Fruit fly (Drosophila melanogaster) whole organism, embryonic: Measurements from ENCODE around the gene Ifrd1.
A peak's percentile ranks its signal among the peaks of the same experiment; 100 is the strongest.

Experiments
- Asciz ChIP-seq: fragments of 200-800 bp; sonication (Bioruptor generic); optimal IDR thresholded peaks from 2 replicates; lab custom pipeline; 2017; ENCODE audit warnings: missing biosample characterization, mild to moderate bottlenecking, missing genetic modification characterization, missing genetic modification reagents
- CG11093 ChIP-seq: fragments of 200-800 bp; sonication (Bioruptor generic); IDR thresholded peaks from 3 replicates; pipeline ENCODE4 v1.3.6; 2022; ENCODE audit warnings: missing biosample characterization, missing genetic modification characterization
- CG11504 ChIP-seq: fragments of 200-800 bp; sonication (Bioruptor generic); optimal IDR thresholded peaks from 3 replicates; lab custom pipeline; 2019; ENCODE audit warnings: missing biosample characterization, mild to moderate bottlenecking, missing genetic modification characterization, moderate library complexity
- CG12769 ChIP-seq: fragments of 200-800 bp; sonication (Bioruptor generic); optimal IDR thresholded peaks from 2 replicates; lab custom pipeline; 2019; ENCODE audit warnings: missing biosample characterization, mild to moderate bottlenecking, missing genetic modification characterization, moderate library complexity
- CG13624 ChIP-seq: fragments of 200-800 bp; sonication (Bioruptor generic); optimal IDR thresholded peaks from 2 replicates; lab custom pipeline; 2016; ENCODE audit warnings: missing biosample characterization, missing genetic modification characterization
- CG15514 ChIP-seq: fragments of 200-800 bp; sonication (Bioruptor generic); optimal IDR thresholded peaks from 3 replicates; lab custom pipeline; 2017; ENCODE audit warnings: missing biosample characterization, missing genetic modification characterization, mild to moderate bottlenecking, moderate library complexity, missing genetic modification reagents
- CG2129 ChIP-seq: fragments of 200-800 bp; sonication (Bioruptor generic); IDR thresholded peaks from 2 replicates; pipeline ENCODE4 v1.3.6; 2022; ENCODE audit warnings: missing biosample characterization, missing genetic modification characterization; ENCODE audit not compliant: partially characterized antibody
- CG30020 ChIP-seq: fragments of 200-800 bp; optimal IDR thresholded peaks from 2 replicates; lab custom pipeline; 2019; ENCODE audit warnings: missing biosample characterization, mild to moderate bottlenecking, missing genetic modification characterization, moderate library complexity
- CG31388 ChIP-seq: fragments of 200-800 bp; sonication (Bioruptor generic); optimal IDR thresholded peaks from 2 replicates; lab custom pipeline; 2016; ENCODE audit warnings: missing biosample characterization, missing genetic modification characterization
- CG31441 ChIP-seq: fragments of 200-800 bp; sonication (Bioruptor generic); IDR thresholded peaks from 2 replicates; pipeline ENCODE4 v1.3.6; 2022; ENCODE audit warnings: missing biosample characterization, missing genetic modification characterization
- CG32772 ChIP-seq: fragments of 200-800 bp; sonication (Bioruptor generic); IDR thresholded peaks from 2 replicates; pipeline ENCODE4 v1.3.6; 2022; ENCODE audit warnings: missing biosample characterization, missing genetic modification characterization
- CG4282 ChIP-seq: fragments of 200-800 bp; sonication (Bioruptor generic); optimal IDR thresholded peaks from 2 replicates; lab custom pipeline; 2016; ENCODE audit warnings: missing biosample characterization, missing genetic modification characterization
- CG4360 ChIP-seq: fragments of 200-800 bp; sonication (Bioruptor generic); IDR thresholded peaks from 2 replicates; pipeline ENCODE4 v1.3.6; 2022; ENCODE audit warnings: missing biosample characterization, missing genetic modification characterization
- CG4820 ChIP-seq: fragments of 200-800 bp; sonication (Bioruptor generic); optimal IDR thresholded peaks from 3 replicates; lab custom pipeline; 2016; ENCODE audit warnings: missing biosample characterization, missing genetic modification characterization
- CG7786 ChIP-seq: fragments of 200-800 bp; sonication (Bioruptor generic); optimal IDR thresholded peaks from 2 replicates; lab custom pipeline; 2016; ENCODE audit warnings: missing biosample characterization, missing genetic modification characterization
- CG8290 ChIP-seq, 3 experiments: fragments of 200-800 bp; sonication (Bioruptor generic); optimal IDR thresholded peaks; 2 replicates each; lab custom pipeline; 2016 to 2019; ENCODE audit warnings: missing biosample characterization in 3 of 3, missing genetic modification characterization in 3 of 3, mild to moderate bottlenecking in 2 of 3, moderate library complexity in 1 of 3
- CG9609 ChIP-seq: fragments of 200-800 bp; sonication (Bioruptor generic); optimal IDR thresholded peaks from 3 replicates; lab custom pipeline; 2016; ENCODE audit warnings: missing biosample characterization, missing genetic modification characterization
- CG9727 ChIP-seq: fragments of 200-800 bp; sonication (Bioruptor generic); optimal IDR thresholded peaks from 3 replicates; lab custom pipeline; 2017; ENCODE audit warnings: missing biosample characterization, mild to moderate bottlenecking, missing genetic modification characterization
- CTCF ChIP-seq: fragments of 200-800 bp; sonication (Bioruptor generic); optimal IDR thresholded peaks from 2 replicates; lab custom pipeline; 2017; ENCODE audit warnings: missing biosample characterization, mild to moderate bottlenecking, missing genetic modification characterization, moderate library complexity
- Dad ChIP-seq: fragments of 200-800 bp; sonication (Bioruptor generic); optimal IDR thresholded peaks from 3 replicates; lab custom pipeline; 2016; ENCODE audit warnings: missing biosample characterization, missing genetic modification characterization
- E2f2 ChIP-seq: fragments of 200-800 bp; sonication (Bioruptor generic); IDR thresholded peaks from 2 replicates; pipeline ENCODE4 v1.3.6; 2022; ENCODE audit warnings: missing biosample characterization, missing genetic modification characterization
- Fer3 ChIP-seq: fragments of 200-800 bp; sonication (Bioruptor generic); optimal IDR thresholded peaks from 2 replicates; lab custom pipeline; 2018; ENCODE audit warnings: missing biosample characterization, mild to moderate bottlenecking, missing genetic modification characterization, moderate library complexity
- HLH4C ChIP-seq: fragments of 200-800 bp; sonication (Bioruptor generic); IDR thresholded peaks from 3 replicates; pipeline ENCODE4 v1.3.6; 2022; ENCODE audit warnings: missing biosample characterization, missing genetic modification characterization; ENCODE audit not compliant: partially characterized antibody
- Hr51 ChIP-seq, 2 experiments: fragments of 200-800 bp; sonication (Bioruptor generic); optimal IDR thresholded peaks; 2 replicates in 1 of 2; 3 replicates in 1 of 2; lab custom pipeline; 2016 to 2018; ENCODE audit warnings: missing biosample characterization in 2 of 2, missing genetic modification characterization in 2 of 2, mild to moderate bottlenecking in 1 of 2, moderate library complexity in 1 of 2
- Mes4 ChIP-seq: fragments of 200-800 bp; sonication (Bioruptor generic); optimal IDR thresholded peaks from 2 replicates; lab custom pipeline; 2016; ENCODE audit warnings: missing biosample characterization, missing genetic modification characterization
- NC2α ChIP-seq: fragments of 200-800 bp; sonication (Bioruptor generic); optimal IDR thresholded peaks from 2 replicates; lab custom pipeline; 2016; ENCODE audit warnings: missing biosample characterization, missing genetic modification characterization
- Nf-YC ChIP-seq: fragments of 200-800 bp; optimal IDR thresholded peaks from 3 replicates; lab custom pipeline; 2019; ENCODE audit warnings: missing biosample characterization, mild to moderate bottlenecking, missing genetic modification characterization, moderate library complexity
- Ravus ChIP-seq: fragments of 200-800 bp; sonication (Bioruptor generic); IDR thresholded peaks from 2 replicates; pipeline ENCODE4 v1.3.6; 2022; ENCODE audit warnings: missing biosample characterization, missing genetic modification characterization
- Scr ChIP-seq: fragments of 200-800 bp; sonication (Bioruptor generic); IDR thresholded peaks from 2 replicates; pipeline ENCODE4 v1.3.6; 2022; ENCODE audit warnings: missing biosample characterization, missing genetic modification characterization; ENCODE audit not compliant: partially characterized antibody
- Sox100B ChIP-seq: fragments of 200-800 bp; sonication (Bioruptor generic); optimal IDR thresholded peaks from 3 replicates; lab custom pipeline; 2018; ENCODE audit warnings: missing biosample characterization, mild to moderate bottlenecking, missing genetic modification characterization
- Stat92E ChIP-seq, 3 experiments: fragments of >200 bp in 2 of 3; fragments of 200-800 bp in 1 of 3; sonication (Bioruptor generic) in 1 of 3; optimal IDR thresholded peaks; 2 replicates each; lab custom pipeline; 2017 to 2019; ENCODE audit warnings: missing biosample characterization in 3 of 3, missing genetic modification characterization in 3 of 3, mild to moderate bottlenecking in 1 of 3, moderate library complexity in 1 of 3
- danr ChIP-seq: fragments of 200-800 bp; sonication (Bioruptor generic); IDR thresholded peaks from 2 replicates; pipeline ENCODE4 v1.3.6; 2022; ENCODE audit warnings: missing biosample characterization, missing genetic modification characterization
- dm ChIP-seq: fragments of 200-800 bp; sonication (Bioruptor generic); optimal IDR thresholded peaks from 3 replicates; lab custom pipeline; 2016; ENCODE audit warnings: missing biosample characterization, missing genetic modification characterization
- emc ChIP-seq: fragments of 200-800 bp; sonication (Bioruptor generic); optimal IDR thresholded peaks from 2 replicates; lab custom pipeline; 2016; ENCODE audit warnings: missing biosample characterization, missing genetic modification characterization
- fd102C ChIP-seq: fragments of 200-800 bp; sonication (Bioruptor generic); optimal IDR thresholded peaks from 2 replicates; lab custom pipeline; 2018; ENCODE audit warnings: missing biosample characterization, mild to moderate bottlenecking, missing genetic modification characterization, moderate library complexity
- gcm2 ChIP-seq: fragments of 200-800 bp; sonication (Bioruptor generic); optimal IDR thresholded peaks from 2 replicates; lab custom pipeline; 2016; ENCODE audit warnings: missing biosample characterization, missing genetic modification characterization
- grau ChIP-seq: fragments of 200-800 bp; optimal IDR thresholded peaks from 3 replicates; lab custom pipeline; 2019; ENCODE audit warnings: missing biosample characterization, mild to moderate bottlenecking, missing genetic modification characterization, moderate library complexity
- hb ChIP-seq: fragments of 200-800 bp; sonication (Bioruptor generic); IDR thresholded peaks from 3 replicates; pipeline ENCODE4 v1.3.6; 2022; ENCODE audit warnings: missing biosample characterization, missing genetic modification characterization; ENCODE audit not compliant: partially characterized antibody
- jigr1 ChIP-seq: fragments of 200-800 bp; sonication (Bioruptor generic); IDR thresholded peaks from 3 replicates; pipeline ENCODE4 v1.3.6; 2022; ENCODE audit warnings: missing biosample characterization, missing genetic modification characterization
- lilli ChIP-seq: fragments of 200-800 bp; sonication (Bioruptor generic); optimal IDR thresholded peaks from 3 replicates; lab custom pipeline; 2016; ENCODE audit warnings: missing biosample characterization, missing genetic modification characterization
- nmo ChIP-seq: fragments of 200-800 bp; sonication (Bioruptor generic); optimal IDR thresholded peaks from 2 replicates; lab custom pipeline; 2018; ENCODE audit warnings: missing biosample characterization, mild to moderate bottlenecking, missing genetic modification characterization, moderate library complexity
- nom ChIP-seq: fragments of 200-800 bp; sonication (Bioruptor generic); optimal IDR thresholded peaks from 2 replicates; lab custom pipeline; 2017; ENCODE audit warnings: missing biosample characterization, missing genetic modification characterization, mild to moderate bottlenecking, moderate library complexity, missing genetic modification reagents
- org-1 ChIP-seq: fragments of 200-800 bp; sonication (Bioruptor generic); optimal IDR thresholded peaks from 2 replicates; lab custom pipeline; 2017; ENCODE audit warnings: missing biosample characterization, missing genetic modification characterization
- shn ChIP-seq: fragments of 200-800 bp; sonication (Bioruptor generic); optimal IDR thresholded peaks from 3 replicates; lab custom pipeline; 2016; ENCODE audit warnings: missing biosample characterization, missing genetic modification characterization
- sqz ChIP-seq: fragments of 200-800 bp; sonication (Bioruptor generic); optimal IDR thresholded peaks from 3 replicates; lab custom pipeline; 2018; ENCODE audit warnings: missing biosample characterization, mild to moderate bottlenecking, missing genetic modification characterization
- tap ChIP-seq: fragments of 200-800 bp; optimal IDR thresholded peaks from 3 replicates; lab custom pipeline; 2019; ENCODE audit warnings: missing biosample characterization, mild to moderate bottlenecking, missing genetic modification characterization, moderate library complexity
- tio ChIP-seq: fragments of 200-800 bp; sonication (Bioruptor generic); optimal IDR thresholded peaks from 2 replicates; lab custom pipeline; 2017; ENCODE audit warnings: missing biosample characterization, missing genetic modification characterization, inconsistent platforms
- tup ChIP-seq: fragments of 200-800 bp; sonication (Bioruptor generic); optimal IDR thresholded peaks from 2 replicates; lab custom pipeline; 2016; ENCODE audit warnings: missing biosample characterization, mild to moderate bottlenecking, missing genetic modification characterization, moderate library complexity
- tx ChIP-seq: fragments of 200-800 bp; sonication (Bioruptor generic); optimal IDR thresholded peaks from 2 replicates; lab custom pipeline; 2016; ENCODE audit warnings: missing biosample characterization, missing genetic modification characterization
- wdn ChIP-seq: fragments of 200-800 bp; sonication (Bioruptor generic); IDR thresholded peaks from 2 replicates; pipeline ENCODE4 v1.3.6; 2022; ENCODE audit warnings: missing biosample characterization, missing genetic modification characterization
- z ChIP-seq: fragments of 200-800 bp; sonication (Bioruptor generic); IDR thresholded peaks from 3 replicates; pipeline ENCODE4 v1.3.6; 2022; ENCODE audit warnings: missing biosample characterization, missing genetic modification characterization

Ifrd1 gene

dm6 chr2L:2864601-2865000 lies 9.7 kb downstream of the Ifrd1 start (continued):
- TF ChIP-seq shn (GFP tag; lab: Kevin White, UChicago) (no peak), Asciz (GFP tag; lab: Kevin White, UChicago) (peak; percentile 50), z (GFP tag; lab: Robert Waterston, UW) (no peak), E2f2 (GFP tag; lab: Robert Waterston, UW) (0 out of 2 replicates have a peak, but pooled peaks have one; percentile 10), CG9609 (no peak), CG30020 (tag; lab: Kevin White, UChicago) (no peak), CG4360 (GFP tag; lab: Robert Waterston, UW) (no peak), gcm2 (no peak), nmo (GFP tag; lab: Kevin White, UChicago) (no peak), Fer3 (tag; lab: Kevin White, UChicago) (no peak), Dad (GFP tag; lab: Kevin White, UChicago) (no peak), CG7786 (GFP tag; lab: Kevin White, UChicago) (no peak), CG4282 (GFP tag; lab: Kevin White, UChicago) (no peak), Scr (GFP tag; lab: Robert Waterston, UW) (no peak), CG31441 (no peak), hb (no peak), Ravus (no peak), CTCF (GFP tag; lab: Kevin White, UChicago) (no peak), Stat92E (GFP tag; optimal IDR thresholded peaks at IDR 0.05; lab: Kevin White, UChicago) (no peak), CG8290 (GFP tag; optimal IDR thresholded peaks at IDR 0.05; lab: Kevin White, UChicago) (no peak), CG8290 (tag; optimal IDR thresholded peaks at IDR 0.05; lab: Kevin White, UChicago) (peak in 1 of 2 experiments; percentile 62), CG11093 (GFP tag; lab: Robert Waterston, UW) (no peak), grau (tag; lab: Kevin White, UChicago) (no peak), org-1 (GFP tag; lab: Kevin White, UChicago) (no peak), jigr1 (GFP tag; lab: Robert Waterston, UW) (no peak), CG11504 (tag; lab: Kevin White, UChicago) (no peak), Sox100B (GFP tag; lab: Kevin White, UChicago) (peak; percentile 21), CG12769 (tag; lab: Kevin White, UChicago) (no peak), tup (GFP tag; lab: Kevin White, UChicago) (peak; percentile 17), CG4820 (GFP tag; lab: Kevin White, UChicago) (no peak), Nf-YC (tag; lab: Kevin White, UChicago) (no peak), CG31388 (no peak), HLH4C (no peak), dm (no peak), nom (GFP tag; lab: Kevin White, UChicago) (no peak), CG32772 (GFP tag; lab: Robert Waterston, UW) (no peak), CG13624 (GFP tag; lab: Kevin White, UChicago) (no peak), danr (no peak), tap (tag; lab: Kevin White, UChicago) (no peak), sqz (GFP tag; lab: Kevin White, UChicago) (peak; percentile 35), Hr51 (GFP tag; optimal IDR thresholded peaks at IDR 0.05; lab: Kevin White, UChicago) (no peak), wdn (no peak), CG15514 (GFP tag; lab: Kevin White, UChicago) (peak; percentile 41), CG9727 (GFP tag; lab: Kevin White, UChicago) (peak; percentile 47), fd102C (GFP tag; lab: Kevin White, UChicago) (peak; percentile 14), NC2α (GFP tag; lab: Kevin White, UChicago) (no peak), emc (no peak), lilli (GFP tag; lab: Kevin White, UChicago) (no peak), tx (no peak), tio (GFP tag; lab: Kevin White, UChicago) (no peak), Mes4 (GFP tag; lab: Kevin White, UChicago) (no peak), CG2129 (GFP tag; lab: Robert Waterston, UW) (no peak)
